Worm (Caenorhabditis elegans): ENCODE results near the gene C43F9.4.

C43F9.4 gene

DNA sequence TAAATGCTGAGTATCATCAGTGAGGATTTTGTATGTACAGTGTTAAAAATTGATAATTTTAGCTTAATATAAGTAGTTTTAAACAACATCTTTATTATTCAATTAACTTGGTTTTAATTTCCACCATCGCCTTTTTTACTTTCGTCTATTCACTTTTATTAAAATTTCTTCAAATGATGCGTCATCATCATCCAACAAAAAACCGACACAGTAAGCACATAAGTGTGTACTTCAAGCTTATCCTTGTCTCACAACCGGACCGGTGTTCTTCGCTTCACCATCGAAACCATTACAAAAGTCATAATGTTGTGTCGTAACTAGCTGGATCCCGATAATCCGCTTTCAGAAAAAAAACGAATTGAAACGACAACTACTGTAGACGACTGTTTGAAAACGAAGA lies 7.5 kb upstream of the C43F9.4 start, which contains the start of gene C43F9.11:
TSS of gene C43F9.11 (plus strand) at position 301 of the 400 bp plus-strand sequence.
- TF ChIP-seq B0310.2 (tag; optimal IDR thresholded peaks at IDR 0.05) (no peak), aly-1 (tag; optimal IDR thresholded peaks at IDR 0.05) (no peak), hnd-1 (tag; optimal IDR thresholded peaks at IDR 0.05) (no peak), hmbx-1 (tag; optimal IDR thresholded peaks at IDR 0.05) (no peak), F13C5.2 (tag; optimal IDR thresholded peaks at IDR 0.05) (no peak), ets-7 (tag; optimal IDR thresholded peaks at IDR 0.05) (no peak), hmg-4 (GFP tag; optimal IDR thresholded peaks at IDR 0.05) (no peak), tra-4 (tag; optimal IDR thresholded peaks at IDR 0.05) (no peak)

DNA sequence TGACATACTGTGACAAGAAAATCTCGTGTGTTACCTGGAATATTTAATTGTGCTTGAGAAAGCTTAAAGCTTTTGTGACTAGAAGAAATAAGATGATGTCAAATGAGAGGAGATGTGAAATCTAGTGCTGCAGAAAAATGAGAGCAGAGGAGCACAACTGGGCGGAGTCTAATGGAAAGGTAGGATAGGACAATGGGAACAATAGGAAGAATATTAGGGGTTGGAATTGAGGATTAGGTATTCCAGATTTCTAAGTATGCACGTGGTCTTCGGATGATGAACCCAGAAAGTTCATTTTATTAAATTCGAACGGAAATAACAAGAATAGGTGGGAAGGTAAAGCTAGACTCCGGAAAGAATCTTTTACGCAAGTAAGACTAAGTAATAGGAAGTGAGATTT lies 4.6 kb upstream of the C43F9.4 start, which contains the start of gene C43F9.7:
TSS of gene C43F9.7 (minus strand) at position 101 of the 400 bp plus-strand sequence.
- TF ChIP-seq hnd-1 (tag; optimal IDR thresholded peaks at IDR 0.05) = no peak
- no peak for TF ChIP-seq ceh-36 (tag; optimal IDR thresholded peaks at IDR 0.05)
- TF ChIP-seq aly-1 (tag; optimal IDR thresholded peaks at IDR 0.05) = no peak
- TF ChIP-seq B0310.2 (tag; optimal IDR thresholded peaks at IDR 0.05) = no peak
- no peak for TF ChIP-seq F13C5.2 (tag; optimal IDR thresholded peaks at IDR 0.05)
- TF ChIP-seq pes-1 (GFP tag; IDR thresholded peaks at IDR 0.05) = no peak
- no peak for TF ChIP-seq ama-1 (optimal IDR thresholded peaks at IDR 0.05)
- no peak for TF ChIP-seq hmbx-1 (tag; optimal IDR thresholded peaks at IDR 0.05)
- no peak for TF ChIP-seq ceh-13 (GFP tag; optimal IDR thresholded peaks at IDR 0.05)

DNA sequence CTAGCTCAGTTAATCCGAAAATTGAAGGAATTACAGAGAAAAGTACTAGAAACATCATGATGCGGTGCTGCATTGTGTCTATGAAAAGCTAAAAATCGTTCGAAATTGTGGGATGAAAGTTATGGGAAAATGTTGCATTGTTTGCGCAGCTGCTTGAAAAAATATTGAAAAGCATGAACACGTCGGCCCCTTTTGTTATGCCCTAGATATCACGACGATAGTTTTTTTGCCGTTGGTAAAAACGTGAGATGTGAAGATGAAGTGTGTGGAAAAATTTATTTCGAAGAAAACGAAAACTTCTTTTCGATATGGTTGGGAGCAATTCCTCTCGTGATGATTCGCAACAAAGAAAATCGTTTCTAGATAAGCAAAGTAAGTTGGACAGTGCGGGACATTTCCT lies 1.7 kb upstream of the C43F9.4 start, which contains the start of the genes C43F9.5 and nkb-2:
TSS of gene C43F9.5 (minus strand) at position 101 of the 400 bp plus-strand sequence.
TSS of gene nkb-2 (plus strand) at position 277 of the 400 bp plus-strand sequence.
- TF ChIP-seq ceh-36 (tag; optimal IDR thresholded peaks at IDR 0.05) = no peak
- no peak for TF ChIP-seq sea-1 (GFP tag; conservative IDR thresholded peaks at IDR 0.05)

DNA sequence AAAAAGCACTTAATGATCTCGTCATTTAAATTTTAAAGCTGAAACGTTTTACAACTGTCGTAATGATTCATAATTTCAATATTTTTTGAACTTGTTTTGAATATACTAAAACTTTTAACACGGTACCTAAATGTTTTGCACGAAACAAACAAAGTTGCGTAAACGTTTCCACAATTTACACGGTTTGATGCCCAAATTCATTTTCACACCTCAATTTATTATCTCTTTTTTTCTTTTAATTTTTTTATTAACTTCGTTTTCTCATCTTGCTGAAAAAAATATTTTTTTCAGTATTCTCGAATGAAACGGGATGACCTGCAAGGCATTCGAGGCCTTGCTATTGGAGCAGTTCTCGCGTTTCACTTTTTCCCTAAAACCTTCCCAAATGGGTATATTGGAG lies 4.7 kb downstream of the C43F9.4 start, which contains the start of gene oac-8:
TSS of gene oac-8 (plus strand) at position 301 of the 400 bp plus-strand sequence.
- TF ChIP-seq hmg-4 (GFP tag; optimal IDR thresholded peaks at IDR 0.05) = no peak
- TF ChIP-seq tbx-37 (GFP tag; conservative IDR thresholded peaks at IDR 0.05) = no peak
- no peak for TF ChIP-seq ceh-13 (GFP tag; optimal IDR thresholded peaks at IDR 0.05)
- TF ChIP-seq tra-4 (tag; optimal IDR thresholded peaks at IDR 0.05) = no peak
- TF ChIP-seq F13C5.2 (tag; optimal IDR thresholded peaks at IDR 0.05) = no peak
- TF ChIP-seq ama-1 (optimal IDR thresholded peaks at IDR 0.05) = no peak
- TF ChIP-seq flt-1 (GFP tag; IDR thresholded peaks at IDR 0.05) = no peak
- no peak for TF ChIP-seq tbx-11 (GFP tag; IDR thresholded peaks at IDR 0.05)

DNA sequence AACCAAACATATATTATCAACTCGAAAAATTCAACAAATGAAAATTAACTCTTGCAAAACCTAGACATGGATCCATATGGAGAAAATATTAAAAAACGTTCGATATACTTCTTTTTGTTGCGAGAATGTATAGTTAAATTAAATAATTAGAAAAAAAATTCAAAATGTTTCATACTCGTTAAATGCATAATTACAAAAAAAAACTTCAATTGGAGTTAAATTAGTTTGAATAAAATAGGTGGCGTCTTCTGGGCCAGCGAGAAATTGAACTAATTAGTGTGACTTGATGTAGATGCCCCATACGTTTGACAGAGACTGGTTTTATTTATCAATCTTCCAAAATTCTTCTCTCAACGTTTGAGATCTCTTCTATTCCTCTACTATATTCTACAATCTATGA lies 10.6 kb downstream of the C43F9.4 start, which contains the start of gene lgc-43:
TSS of gene lgc-43 (plus strand) at position 301 of the 400 bp plus-strand sequence.
- TF ChIP-seq hnd-1 (tag; optimal IDR thresholded peaks at IDR 0.05) = no peak
- no peak for TF ChIP-seq F13C5.2 (tag; optimal IDR thresholded peaks at IDR 0.05)
- TF ChIP-seq tbx-11 (GFP tag; IDR thresholded peaks at IDR 0.05) = no peak
- TF ChIP-seq tra-4 (tag; optimal IDR thresholded peaks at IDR 0.05) = no peak
- no peak for TF ChIP-seq sea-1 (GFP tag; conservative IDR thresholded peaks at IDR 0.05)
- TF ChIP-seq aly-1 (tag; optimal IDR thresholded peaks at IDR 0.05) = no peak
- TF ChIP-seq flt-1 (GFP tag; IDR thresholded peaks at IDR 0.05) = no peak
- no peak for TF ChIP-seq hmg-4 (GFP tag; optimal IDR thresholded peaks at IDR 0.05)
- no peak for TF ChIP-seq ets-7 (tag; optimal IDR thresholded peaks at IDR 0.05)
- no peak for TF ChIP-seq ceh-36 (tag; optimal IDR thresholded peaks at IDR 0.05)
- no peak for TF ChIP-seq B0310.2 (tag; optimal IDR thresholded peaks at IDR 0.05)
- TF ChIP-seq hmbx-1 (tag; optimal IDR thresholded peaks at IDR 0.05) = no peak
- TF ChIP-seq ceh-13 (GFP tag; optimal IDR thresholded peaks at IDR 0.05) = no peak
- TF ChIP-seq scrt-1 (GFP tag; IDR thresholded peaks at IDR 0.05) = no peak
- TF ChIP-seq ama-1 (optimal IDR thresholded peaks at IDR 0.05) = no peak
- TF ChIP-seq pes-1 (GFP tag; IDR thresholded peaks at IDR 0.05) = no peak
- no peak for TF ChIP-seq tbx-37 (GFP tag; conservative IDR thresholded peaks at IDR 0.05)

DNA sequence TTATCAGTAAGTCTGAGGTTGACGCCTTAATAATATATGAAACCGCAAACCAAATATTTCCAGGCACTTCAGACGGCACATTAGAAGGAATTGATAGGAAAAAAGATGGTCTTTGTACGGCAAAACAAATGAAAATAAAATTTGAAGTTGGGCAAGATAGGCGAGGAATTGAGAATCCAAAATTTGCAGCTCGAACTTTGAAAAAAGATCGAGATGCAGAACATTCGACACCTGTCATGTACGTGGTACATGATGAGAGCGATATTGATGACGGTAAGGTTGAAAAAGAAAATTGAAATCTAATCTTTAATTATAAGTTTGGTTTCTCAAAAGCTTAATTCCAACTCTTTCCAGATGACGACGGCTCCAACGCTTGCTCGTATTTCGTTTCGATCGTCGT lies 11.4 kb downstream of the C43F9.4 start:
- TF ChIP-seq hmbx-1 (tag; optimal IDR thresholded peaks at IDR 0.05) (no peak), ama-1 (optimal IDR thresholded peaks at IDR 0.05) (no peak)

DNA sequence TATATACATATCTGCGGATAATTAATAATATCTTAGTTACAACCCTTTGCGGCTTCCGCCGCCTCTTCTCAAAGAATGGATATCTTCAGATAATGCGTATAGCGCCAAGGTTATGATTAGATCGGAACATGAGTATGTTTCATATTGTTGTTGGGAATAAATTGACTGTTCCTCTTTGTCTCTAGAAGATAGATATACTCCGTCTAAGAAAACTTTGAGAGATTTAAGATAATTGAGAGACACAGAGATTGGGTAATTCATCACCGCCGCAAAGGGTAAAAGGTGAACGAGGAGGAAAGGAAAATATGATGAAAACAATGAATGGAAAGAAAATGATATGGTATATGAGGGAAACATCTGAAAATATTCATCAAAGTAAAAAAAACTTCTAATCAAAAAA lies 12.3 kb downstream of the C43F9.4 start:
- TF ChIP-seq hmg-4 (GFP tag; optimal IDR thresholded peaks at IDR 0.05) (no peak), pes-1 (GFP tag; IDR thresholded peaks at IDR 0.05) (no peak), flt-1 (GFP tag; IDR thresholded peaks at IDR 0.05) (no peak), hnd-1 (tag; optimal IDR thresholded peaks at IDR 0.05) (no peak), tbx-37 (GFP tag; conservative IDR thresholded peaks at IDR 0.05) (no peak), hmbx-1 (tag; optimal IDR thresholded peaks at IDR 0.05) (no peak), F13C5.2 (tag; optimal IDR thresholded peaks at IDR 0.05) (no peak), ceh-13 (GFP tag; optimal IDR thresholded peaks at IDR 0.05) (no peak), ets-7 (tag; optimal IDR thresholded peaks at IDR 0.05) (no peak), tra-4 (tag; optimal IDR thresholded peaks at IDR 0.05) (no peak), sea-1 (GFP tag; conservative IDR thresholded peaks at IDR 0.05) (no peak), tbx-11 (GFP tag; IDR thresholded peaks at IDR 0.05) (no peak), scrt-1 (GFP tag; IDR thresholded peaks at IDR 0.05) (no peak)

DNA sequence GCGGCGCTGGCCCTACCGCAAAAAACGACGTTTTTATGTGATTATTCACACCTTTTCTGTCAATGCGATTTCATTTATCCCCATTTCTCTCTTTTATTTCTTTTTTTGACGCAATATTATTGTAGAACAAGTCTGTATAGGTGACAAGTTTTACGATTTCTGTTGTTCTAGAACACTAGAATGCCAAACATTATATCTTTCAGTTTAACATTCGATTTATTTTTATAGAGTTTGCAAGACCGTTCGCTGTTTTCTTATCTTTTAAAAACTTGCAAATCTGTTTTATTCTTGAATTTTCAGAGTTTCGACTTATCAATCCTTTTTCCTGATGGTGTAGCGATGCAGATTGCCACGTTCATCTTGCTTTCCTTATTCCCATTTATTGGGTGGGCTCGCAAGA lies 12.9 kb downstream of the C43F9.4 start, which contains the start of gene efn-2:
TSS of gene efn-2 (plus strand) at position 301 of the 400 bp plus-strand sequence.
- no peak for TF ChIP-seq pes-1 (GFP tag; IDR thresholded peaks at IDR 0.05)
- no peak for TF ChIP-seq tbx-11 (GFP tag; IDR thresholded peaks at IDR 0.05)
- no peak for TF ChIP-seq ama-1 (optimal IDR thresholded peaks at IDR 0.05)
- TF ChIP-seq ceh-13 (GFP tag; optimal IDR thresholded peaks at IDR 0.05) = no peak
- no peak for TF ChIP-seq aly-1 (tag; optimal IDR thresholded peaks at IDR 0.05)
- no peak for TF ChIP-seq F13C5.2 (tag; optimal IDR thresholded peaks at IDR 0.05)
- no peak for TF ChIP-seq flt-1 (GFP tag; IDR thresholded peaks at IDR 0.05)
- no peak for TF ChIP-seq tbx-37 (GFP tag; conservative IDR thresholded peaks at IDR 0.05)
- TF ChIP-seq scrt-1 (GFP tag; IDR thresholded peaks at IDR 0.05) = no peak
- no peak for TF ChIP-seq hmg-4 (GFP tag; optimal IDR thresholded peaks at IDR 0.05)
- no peak for TF ChIP-seq ets-7 (tag; optimal IDR thresholded peaks at IDR 0.05)
- no peak for TF ChIP-seq B0310.2 (tag; optimal IDR thresholded peaks at IDR 0.05)
- no peak for TF ChIP-seq sea-1 (GFP tag; conservative IDR thresholded peaks at IDR 0.05)
- TF ChIP-seq hnd-1 (tag; optimal IDR thresholded peaks at IDR 0.05) = no peak
- TF ChIP-seq ceh-36 (tag; optimal IDR thresholded peaks at IDR 0.05) = no peak
- TF ChIP-seq hmbx-1 (tag; optimal IDR thresholded peaks at IDR 0.05) = no peak
- no peak for TF ChIP-seq tra-4 (tag; optimal IDR thresholded peaks at IDR 0.05)

All from whole organism, early embryonic.